Fruit fly (Drosophila melanogaster): ENCODE measurements around the gene g.

DNA sequence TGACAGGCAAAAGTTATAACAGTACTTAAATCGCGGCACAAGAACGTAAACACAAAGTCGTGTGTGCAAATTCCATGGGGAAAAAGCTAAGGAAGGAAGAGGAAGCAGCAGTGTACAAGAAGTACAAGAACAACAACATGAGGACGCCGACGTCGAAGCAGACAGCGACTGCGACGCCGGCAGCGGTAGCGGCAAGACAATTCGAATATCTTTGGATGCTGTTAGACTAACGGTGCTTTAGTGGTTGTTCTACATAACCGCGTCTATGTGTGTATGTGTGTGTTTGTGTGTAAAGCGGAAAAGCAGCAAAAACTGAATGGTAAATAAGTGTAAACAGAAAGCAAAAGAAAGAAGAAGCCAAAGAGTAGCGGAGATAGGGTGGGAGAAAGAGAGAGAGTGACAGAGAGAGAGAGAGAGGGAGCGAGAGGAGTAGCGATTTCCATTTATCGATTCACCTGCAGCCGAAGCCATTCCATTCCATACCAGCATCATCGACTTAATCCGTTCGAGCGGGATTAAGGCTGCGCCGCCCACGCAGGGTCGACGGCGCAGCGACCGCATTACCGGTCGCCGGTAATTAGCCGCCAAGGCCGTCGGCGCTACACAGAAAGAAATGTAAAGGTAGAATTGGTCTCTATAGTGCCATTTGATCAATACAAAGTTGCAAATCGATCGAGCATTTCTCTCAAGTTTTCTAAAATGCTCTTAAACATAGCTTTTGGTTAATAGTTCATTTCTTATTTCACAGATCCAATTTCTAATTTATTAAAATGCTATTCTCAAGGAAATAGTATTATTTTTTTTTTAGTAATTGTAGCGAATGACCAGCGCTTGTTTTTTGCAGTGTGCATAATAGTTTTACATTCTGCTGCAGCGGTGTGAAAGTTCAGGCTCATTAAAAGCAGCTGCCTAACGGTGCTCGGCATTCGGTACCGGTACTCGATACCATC lies 48.2 kb upstream of the g start:
- TF ChIP-seq Ets98B (GFP tag; IDR thresholded peaks at IDR 0.05) (peak; percentile 56), CG13204 (GFP tag; optimal IDR thresholded peaks at IDR 0.05) (no peak), Snoo (tag; optimal IDR thresholded peaks at IDR 0.05) (no peak), gl (tag; optimal IDR thresholded peaks at IDR 0.05) (no peak), CG17806 (tag; optimal IDR thresholded peaks at IDR 0.05) (peak; percentile 48)
